Fruit fly (Drosophila melanogaster) whole organism, prepupa: ENCODE results near the gene obst-H.

Experiments
- CG11294 ChIP-seq: fragments of 200-800 bp; sonication (Bioruptor generic); IDR thresholded peaks from 2 replicates; pipeline ENCODE4 v1.3.6; 2022; ENCODE audit warnings: missing biosample characterization, missing genetic modification characterization
- Eip78C ChIP-seq: fragments of 200-800 bp; sonication (Bioruptor generic); peaks from one replicate; lab custom pipeline; 2016; ENCODE audit warnings: missing biosample characterization, missing genetic modification characterization
- Gug ChIP-seq: fragments of 200-800 bp; sonication (Bioruptor generic); IDR thresholded peaks from 2 replicates; pipeline ENCODE4 v1.3.6; 2022; ENCODE audit warnings: missing biosample characterization, missing genetic modification characterization
- Hr38 ChIP-seq: sonication (Bioruptor generic); optimal IDR thresholded peaks from 2 replicates; lab custom pipeline; 2016; ENCODE audit warnings: missing biosample characterization, missing genetic modification characterization
- Hr39 ChIP-seq: fragments of 200-800 bp; sonication (Bioruptor generic); optimal IDR thresholded peaks from 2 replicates; lab custom pipeline; 2016; ENCODE audit warnings: missing biosample characterization, missing genetic modification characterization
- OdsH ChIP-seq: fragments of 200-800 bp; sonication (Bioruptor generic); optimal IDR thresholded peaks from 3 replicates; lab custom pipeline; 2016; ENCODE audit warnings: missing biosample characterization, missing genetic modification characterization
- Sox14 ChIP-seq: fragments of 200-800 bp; sonication (Bioruptor generic); optimal IDR thresholded peaks from 3 replicates; lab custom pipeline; 2016; ENCODE audit warnings: missing biosample characterization, missing genetic modification characterization
- acj6 ChIP-seq: fragments of 200-800 bp; sonication (Bioruptor generic); optimal IDR thresholded peaks from 3 replicates; lab custom pipeline; 2016; ENCODE audit warnings: missing biosample characterization, missing genetic modification characterization
- dac ChIP-seq: fragments of 200-800 bp; sonication (Bioruptor generic); optimal IDR thresholded peaks from 2 replicates; lab custom pipeline; 2017; ENCODE audit warnings: missing biosample characterization, mild to moderate bottlenecking, missing genetic modification characterization
- fd85E ChIP-seq: fragments of 200-800 bp; sonication (Bioruptor generic); optimal IDR thresholded peaks from 3 replicates; lab custom pipeline; 2016; ENCODE audit warnings: missing biosample characterization, missing genetic modification characterization

DNA sequence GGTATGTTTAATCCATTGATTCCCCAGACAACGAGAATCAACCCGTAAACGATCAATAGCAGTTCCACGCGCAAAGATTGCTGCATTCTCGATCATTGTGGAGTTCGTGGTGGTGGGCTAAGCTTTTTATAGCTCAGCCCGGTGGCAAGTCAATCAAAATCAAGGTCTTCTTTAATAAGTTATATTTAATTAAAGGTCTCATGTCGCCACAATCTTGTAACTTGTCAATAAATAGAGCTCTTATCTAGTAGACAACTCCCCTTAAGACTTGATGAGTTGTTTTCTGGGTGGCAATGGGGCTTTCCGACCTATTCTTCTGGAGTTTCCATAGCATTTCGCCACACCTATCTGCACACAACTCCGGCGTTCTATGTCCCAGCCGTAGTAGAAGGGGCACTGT lies 947 bp downstream of the obst-H start, which contains the start of gene CG42728:
- no peak for TF ChIP-seq Sox14 (GFP tag; lab: Kevin White, UChicago)
- TF ChIP-seq dac = no peak
- TF ChIP-seq fd85E = no peak
- TF ChIP-seq Hr39 (GFP tag; lab: Kevin White, UChicago) = no peak
- no peak for TF ChIP-seq OdsH (GFP tag; lab: Kevin White, UChicago)
- no peak for TF ChIP-seq Gug (GFP tag; lab: Robert Waterston, UW)
- no peak for TF ChIP-seq Eip78C (GFP tag; lab: Kevin White, UChicago)
- no peak for TF ChIP-seq CG11294 (GFP tag; lab: Robert Waterston, UW)
- TF ChIP-seq Hr38 = no peak
- no peak for TF ChIP-seq acj6 (GFP tag; lab: Kevin White, UChicago)
